Worm (Caenorhabditis elegans) whole organism, young adult: Measurements from ENCODE around the gene lir-2.

Experiments used
- ceh-58 ChIP-seq: fragments of 200-800 bp; sonication (Bioruptor generic); IDR thresholded peaks from 2 replicates; pipeline ENCODE4 v1.3.6; 2022; ENCODE audit warnings: missing genetic modification characterization, missing compliant biosample characterization
- ceh-79 ChIP-seq: sonication (generic microtip); optimal IDR thresholded peaks from 2 replicates; lab custom pipeline; 2017; ENCODE audit warnings: mild to moderate bottlenecking, missing genetic modification characterization, missing compliant biosample characterization
- hmg-20 ChIP-seq: fragments of 200-800 bp; sonication (Bioruptor generic); IDR thresholded peaks from 2 replicates; pipeline ENCODE4 v1.3.6; 2022; ENCODE audit warnings: missing genetic modification reagents, missing genetic modification characterization, missing compliant biosample characterization
- mes-4 ChIP-seq: sonication (generic microtip); optimal IDR thresholded peaks from 2 replicates; lab custom pipeline; 2016; ENCODE audit warnings: missing genotype, missing genetic modification characterization, missing compliant biosample characterization
- sea-2 ChIP-seq: fragments of 200-800 bp; sonication (Bioruptor generic); IDR thresholded peaks from 2 replicates; pipeline ENCODE4 v1.3.6; 2022; ENCODE audit warnings: missing genetic modification characterization, missing compliant biosample characterization
- ztf-3 ChIP-seq: fragments of 200-800 bp; sonication (Bioruptor generic); optimal IDR thresholded peaks from 2 replicates; lab custom pipeline; 2018; ENCODE audit warnings: mild to moderate bottlenecking, missing genetic modification characterization, missing compliant biosample characterization

DNA sequence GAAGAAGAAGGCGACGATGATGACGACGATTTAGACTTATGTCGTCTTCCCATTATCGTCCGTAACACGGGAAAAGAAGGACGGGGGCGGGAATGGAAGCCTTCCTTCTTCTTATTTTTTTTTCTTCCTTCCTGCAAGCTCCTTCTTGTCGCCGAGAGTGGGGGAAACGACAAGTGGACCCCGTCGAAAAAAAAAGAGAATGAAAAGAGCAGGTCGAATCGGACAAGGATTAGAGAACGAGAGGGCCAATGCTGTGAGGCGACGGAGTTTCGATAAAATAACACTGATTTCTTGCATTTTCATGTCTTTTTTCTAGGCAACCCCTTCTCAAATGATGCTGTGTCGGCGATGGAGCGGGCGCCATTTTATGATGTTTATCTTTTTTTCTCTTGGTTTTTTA, 15.9 kb upstream of the lir-2 start, which contains the start of gene pde-4:
- TF ChIP-seq ztf-3 (GFP tag; lab: Kevin White, UChicago) (no peak), ceh-79 (tag; lab: Kevin White, UChicago) (no peak), hmg-20 (GFP tag; lab: Robert Waterston, UW) (no peak), ceh-58 (GFP tag; lab: Robert Waterston, UW) (no peak), mes-4 (tag; lab: Kevin White, UChicago) (no peak), sea-2 (no peak)
